Worm (Caenorhabditis elegans): ENCODE measurements around the gene lron-15.
A peak's percentile ranks its signal among the peaks of the same experiment; 100 is the strongest.

- TF ChIP-seq unc-120 (tag; optimal IDR thresholded peaks at IDR 0.05; ENCODE audit: poor library complexity, severe bottlenecking) (peak; percentile 46), snpc-4 (tag; optimal IDR thresholded peaks at IDR 0.05) (no peak), ceh-39 (tag; optimal IDR thresholded peaks at IDR 0.05) (no peak)
These were observed at the start of gene lron-15 for ce11 chrII:6544842-6545410.
